Worm (Caenorhabditis elegans): ENCODE measurements around the gene ZK930.2.

ZK930.2 gene

DNA sequence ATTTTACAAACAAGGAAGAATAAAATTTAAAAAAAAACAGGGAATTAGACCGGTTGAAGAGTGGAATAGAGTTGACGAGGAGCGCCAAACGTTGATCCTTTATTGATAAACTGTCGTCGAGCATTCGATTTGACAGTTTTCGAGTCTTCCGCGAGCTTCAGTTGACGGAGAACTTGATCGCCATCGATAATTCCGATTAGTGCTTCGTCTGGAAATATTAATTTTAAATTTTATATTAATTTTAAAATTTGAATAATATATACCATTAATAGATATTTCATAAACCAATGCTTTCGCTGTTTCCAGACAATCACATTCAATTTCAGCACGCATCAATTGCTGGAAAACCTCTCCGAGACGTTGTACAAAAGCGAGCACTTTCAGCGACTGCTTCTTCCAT lies 27.6 kb downstream of the ZK930.2 start, which contains the start of gene K12D12.4:
TSS of gene K12D12.4 (minus strand) at position 101 of the 400 bp plus-strand sequence.
- TF ChIP-seq spr-1 (tag; optimal IDR thresholded peaks at IDR 0.05), result no peak
- TF ChIP-seq ZK337.2 (GFP tag; IDR thresholded peaks at IDR 0.05), result no peak
- TF ChIP-seq mep-1 (tag; optimal IDR thresholded peaks at IDR 0.05), result no peak
- no peak for TF ChIP-seq nhr-42 (GFP tag; IDR thresholded peaks at IDR 0.05)
- no peak for TF ChIP-seq tra-1 (GFP tag; IDR thresholded peaks at IDR 0.05)
- no peak for TF ChIP-seq unc-130 (GFP tag; optimal IDR thresholded peaks at IDR 0.05)
- TF ChIP-seq dmd-9 (GFP tag; IDR thresholded peaks at IDR 0.05), result no peak
- no peak for TF ChIP-seq mdt-29 (GFP tag; IDR thresholded peaks at IDR 0.05)
- TF ChIP-seq saeg-2 (GFP tag; IDR thresholded peaks at IDR 0.05), result no peak

- TF ChIP-seq unc-130 (GFP tag; optimal IDR thresholded peaks at IDR 0.05) (peak; percentile 93), F49E8.2 (tag; optimal IDR thresholded peaks at IDR 0.05; ENCODE audit: borderline replicate concordance) (peak; percentile 42), lin-38 (GFP tag; IDR thresholded peaks at IDR 0.05) (0 out of 2 replicates have a peak, but pooled peaks have one; percentile 27), mes-2 (tag; optimal IDR thresholded peaks at IDR 0.05; ENCODE audit: poor library complexity, severe bottlenecking) (peak; percentile 80), Y48G9A.11 (GFP tag; IDR thresholded peaks at IDR 0.05) (peak; percentile 58), egl-27 (tag; optimal IDR thresholded peaks at IDR 0.05) (no peak), dmd-6 (GFP tag; IDR thresholded peaks at IDR 0.05) (peak; percentile 34; the same call in 1 of the 2 replicates), dmd-9 (GFP tag; IDR thresholded peaks at IDR 0.05) (0 out of 2 replicates have a peak, but pooled peaks have one; percentile 21), fkh-10 (GFP tag; optimal IDR thresholded peaks at IDR 0.05) (no peak), attf-4 (tag; optimal IDR thresholded peaks at IDR 0.05) (no peak)
These were observed 32.6 kb downstream of the ZK930.2 start, which contains the start of gene K12D12.5 for ce11 chrII:11860623-11861079. Gene K12D12.5, plus strand, starts transcription at chrII:11861029.

- no peak for TF ChIP-seq lin-13 (GFP tag; optimal IDR thresholded peaks at IDR 0.05)
- TF ChIP-seq ces-1 (GFP tag; optimal IDR thresholded peaks at IDR 0.05), result no peak
- TF ChIP-seq nhr-41 (GFP tag; IDR thresholded peaks at IDR 0.05), result no peak
- TF ChIP-seq dmd-9 (GFP tag; IDR thresholded peaks at IDR 0.05), result no peak
- no peak for TF ChIP-seq daf-16 (GFP tag; optimal IDR thresholded peaks at IDR 0.05)
- TF ChIP-seq daf-16 (tag; optimal IDR thresholded peaks at IDR 0.05), result peak; percentile 49
- TF ChIP-seq zfp-2 (tag; optimal IDR thresholded peaks at IDR 0.05), result no peak
These were observed 33.4 kb downstream of the ZK930.2 start for ce11 chrII:11859833-11860232.

DNA sequence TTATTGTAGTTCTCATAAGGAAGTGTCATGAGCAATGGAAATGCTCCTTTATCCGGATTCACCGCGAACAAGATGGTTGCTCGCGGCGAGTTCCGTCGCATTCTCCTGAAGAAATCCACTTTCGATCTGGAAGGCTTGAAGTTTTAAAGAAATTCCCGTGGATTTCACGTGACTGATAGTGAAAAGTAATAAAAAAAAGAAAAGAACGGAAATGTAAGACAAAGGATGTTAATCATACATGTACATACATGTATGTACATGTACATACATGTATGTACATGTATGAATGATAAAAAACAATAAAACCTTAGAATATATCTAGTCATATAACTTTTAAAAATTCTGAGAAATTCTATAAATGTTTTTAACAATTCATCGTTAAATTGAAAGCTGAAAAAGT lies 36.9 kb downstream of the ZK930.2 start, which contains the start of gene clh-1:
TSS of gene clh-1 (minus strand) at position 101 of the 400 bp plus-strand sequence.
- no peak for TF ChIP-seq daf-19 (GFP tag; conservative IDR thresholded peaks at IDR 0.05)
- no peak for TF ChIP-seq ceh-32 (tag; optimal IDR thresholded peaks at IDR 0.05; ENCODE audit: poor library complexity)
- TF ChIP-seq cey-2 (tag; optimal IDR thresholded peaks at IDR 0.05; ENCODE audit: borderline replicate concordance, insufficient read depth), result no peak
- TF ChIP-seq zag-1 (tag; optimal IDR thresholded peaks at IDR 0.05), result no peak
- TF ChIP-seq ceh-20 (GFP tag; IDR thresholded peaks at IDR 0.05), result no peak
- no peak for TF ChIP-seq ceh-28 (tag; optimal IDR thresholded peaks at IDR 0.05)
- no peak for TF ChIP-seq jun-1 (tag; optimal IDR thresholded peaks at IDR 0.05)
- TF ChIP-seq ama-1 (optimal IDR thresholded peaks at IDR 0.05), result no peak
- no peak for TF ChIP-seq dmd-6 (GFP tag; IDR thresholded peaks at IDR 0.05)
- no peak for TF ChIP-seq fos-1 (tag; optimal IDR thresholded peaks at IDR 0.05)
- no peak for TF ChIP-seq F49E8.2 (tag; optimal IDR thresholded peaks at IDR 0.05; ENCODE audit: borderline replicate concordance)
- TF ChIP-seq mes-2 (tag; optimal IDR thresholded peaks at IDR 0.05; ENCODE audit: poor library complexity, severe bottlenecking), result no peak
- TF ChIP-seq hlh-11 (tag; optimal IDR thresholded peaks at IDR 0.05), result no peak
- no peak for TF ChIP-seq nhr-111 (GFP tag; optimal IDR thresholded peaks at IDR 0.05)
- TF ChIP-seq rbr-2 (tag; optimal IDR thresholded peaks at IDR 0.05), result no peak
- no peak for TF ChIP-seq tag-97 (GFP tag; IDR thresholded peaks at IDR 0.05)
- no peak for TF ChIP-seq nhr-102 (tag; optimal IDR thresholded peaks at IDR 0.05)
- TF ChIP-seq mep-1 (tag; optimal IDR thresholded peaks at IDR 0.05), result no peak
- no peak for TF ChIP-seq dmd-9 (GFP tag; IDR thresholded peaks at IDR 0.05)

All from whole organism, L4 larva.